Fruit fly (Drosophila melanogaster) whole organism, prepupa: Measurements from ENCODE around the gene CG8135.
A peak's percentile ranks its signal among the peaks of the same experiment; 100 is the strongest.

Experiments
- Blimp-1 ChIP-seq: fragments of 200-800 bp; sonication (Bioruptor generic); optimal IDR thresholded peaks from 3 replicates; lab custom pipeline; 2017; ENCODE audit warnings: missing biosample characterization, missing genetic modification characterization, mild to moderate bottlenecking, moderate library complexity, missing genetic modification reagents
- CG10631 ChIP-seq: fragments of 200-800 bp; sonication (Bioruptor generic); optimal IDR thresholded peaks from 2 replicates; lab custom pipeline; 2016; ENCODE audit warnings: missing biosample characterization, missing genetic modification characterization
- CG10669 ChIP-seq: fragments of 200-800 bp; sonication (Bioruptor generic); optimal IDR thresholded peaks from 3 replicates; lab custom pipeline; 2018; ENCODE audit warnings: missing biosample characterization, mild to moderate bottlenecking, missing genetic modification characterization, moderate library complexity
- CG11294 ChIP-seq: fragments of 200-800 bp; sonication (Bioruptor generic); IDR thresholded peaks from 2 replicates; pipeline ENCODE4 v1.3.6; 2022; ENCODE audit warnings: missing biosample characterization, missing genetic modification characterization
- CG11762 ChIP-seq: fragments of 200-800 bp; sonication (Bioruptor generic); optimal IDR thresholded peaks from 3 replicates; lab custom pipeline; 2016; ENCODE audit warnings: missing biosample characterization, missing genetic modification characterization; ENCODE audit not compliant: insufficient read depth
- CG11902 ChIP-seq: fragments of 200-800 bp; sonication (Bioruptor generic); optimal IDR thresholded peaks from 3 replicates; lab custom pipeline; 2016; ENCODE audit warnings: missing biosample characterization, missing genetic modification characterization
- CG15336 ChIP-seq: fragments of 200-800 bp; sonication (Bioruptor generic); IDR thresholded peaks from 2 replicates; pipeline ENCODE4 v1.3.6; 2022; ENCODE audit warnings: missing biosample characterization, missing genetic modification characterization
- CG1621 ChIP-seq: fragments of 200-800 bp; sonication (Bioruptor generic); optimal IDR thresholded peaks from 3 replicates; lab custom pipeline; 2018; ENCODE audit warnings: missing biosample characterization, mild to moderate bottlenecking, missing genetic modification characterization
- CG3032 ChIP-seq: fragments of 200-800 bp; optimal IDR thresholded peaks from 2 replicates; lab custom pipeline; 2019; ENCODE audit warnings: missing biosample characterization, mild to moderate bottlenecking, missing genetic modification characterization, moderate library complexity
- CG31627 ChIP-seq: fragments of 200-800 bp; sonication (Bioruptor generic); optimal IDR thresholded peaks from 3 replicates; lab custom pipeline; 2016; ENCODE audit warnings: missing biosample characterization, missing genetic modification characterization
- CG3919 ChIP-seq: fragments of 200-800 bp; sonication (Bioruptor generic); optimal IDR thresholded peaks from 3 replicates; lab custom pipeline; 2016; ENCODE audit warnings: missing biosample characterization, missing genetic modification characterization
- CG4318 ChIP-seq: fragments of 200-800 bp; sonication (Bioruptor generic); optimal IDR thresholded peaks from 3 replicates; lab custom pipeline; 2017; ENCODE audit warnings: missing biosample characterization, mild to moderate bottlenecking, missing genetic modification characterization
- CG6163 ChIP-seq: fragments of 200-800 bp; sonication (Bioruptor generic); IDR thresholded peaks from 3 replicates; pipeline ENCODE4 v1.3.6; 2022; ENCODE audit warnings: missing biosample characterization, missing genetic modification characterization
- CG6276 ChIP-seq: fragments of 200-800 bp; sonication (Bioruptor generic); optimal IDR thresholded peaks from 2 replicates; lab custom pipeline; 2017; ENCODE audit warnings: missing biosample characterization, mild to moderate bottlenecking, missing genetic modification characterization
- CG6792 ChIP-seq: fragments of 200-800 bp; sonication (Bioruptor generic); optimal IDR thresholded peaks from 3 replicates; lab custom pipeline; 2016; ENCODE audit warnings: missing biosample characterization, missing genetic modification characterization
- CG6808 ChIP-seq: fragments of 200-800 bp; sonication (Bioruptor generic); optimal IDR thresholded peaks from 3 replicates; lab custom pipeline; 2017; ENCODE audit warnings: missing biosample characterization, missing genetic modification characterization, mild to moderate bottlenecking, moderate library complexity, missing genetic modification reagents
- CG6854 ChIP-seq: fragments of 200-800 bp; sonication (Bioruptor generic); optimal IDR thresholded peaks from 2 replicates; lab custom pipeline; 2017; ENCODE audit warnings: missing biosample characterization, mild to moderate bottlenecking, missing genetic modification characterization
- CG7368 ChIP-seq: fragments of 200-800 bp; sonication (Bioruptor generic); optimal IDR thresholded peaks from 3 replicates; lab custom pipeline; 2016; ENCODE audit warnings: missing biosample characterization, missing genetic modification characterization
- CG8119 ChIP-seq: fragments of 200-800 bp; sonication (Bioruptor generic); IDR thresholded peaks from 3 replicates; pipeline ENCODE4 v1.3.6; 2022; ENCODE audit warnings: missing biosample characterization, missing genetic modification characterization
- CG8632 ChIP-seq: fragments of 200-800 bp; sonication (Bioruptor generic); optimal IDR thresholded peaks from 3 replicates; lab custom pipeline; 2016; ENCODE audit warnings: missing biosample characterization, missing genetic modification characterization
- Eip75B ChIP-seq: fragments of 200-800 bp; sonication (Bioruptor generic); optimal IDR thresholded peaks from 3 replicates; lab custom pipeline; 2016; ENCODE audit warnings: missing biosample characterization, missing genetic modification characterization
- Eip78C ChIP-seq: fragments of 200-800 bp; sonication (Bioruptor generic); peaks from one replicate; lab custom pipeline; 2016; ENCODE audit warnings: missing biosample characterization, missing genetic modification characterization
- Eip93F ChIP-seq: fragments of 200-800 bp; sonication (Bioruptor generic); optimal IDR thresholded peaks from 2 replicates; lab custom pipeline; 2016; ENCODE audit warnings: missing biosample characterization, mild to moderate bottlenecking, missing genetic modification characterization
- Ets21C ChIP-seq: fragments of 200-800 bp; sonication (Bioruptor generic); optimal IDR thresholded peaks from 3 replicates; lab custom pipeline; 2016; ENCODE audit warnings: missing biosample characterization, missing genetic modification characterization
- Ets96B ChIP-seq: fragments of 200-800 bp; optimal IDR thresholded peaks from 2 replicates; lab custom pipeline; 2019; ENCODE audit warnings: missing biosample characterization, mild to moderate bottlenecking, missing genetic modification characterization, moderate library complexity
- Gug ChIP-seq: fragments of 200-800 bp; sonication (Bioruptor generic); IDR thresholded peaks from 2 replicates; pipeline ENCODE4 v1.3.6; 2022; ENCODE audit warnings: missing biosample characterization, missing genetic modification characterization
- Hr39 ChIP-seq: fragments of 200-800 bp; sonication (Bioruptor generic); optimal IDR thresholded peaks from 2 replicates; lab custom pipeline; 2016; ENCODE audit warnings: missing biosample characterization, missing genetic modification characterization
- Hr4 ChIP-seq: fragments of 200-800 bp; sonication (Bioruptor generic); optimal IDR thresholded peaks from 3 replicates; lab custom pipeline; 2016; ENCODE audit warnings: missing biosample characterization, missing genetic modification characterization
- Lpt ChIP-seq: fragments of 200-800 bp; sonication (Bioruptor generic); optimal IDR thresholded peaks from 3 replicates; lab custom pipeline; 2016; ENCODE audit warnings: missing biosample characterization, missing genetic modification characterization
- Met ChIP-seq: fragments of 200-800 bp; sonication (Bioruptor generic); optimal IDR thresholded peaks from 3 replicates; lab custom pipeline; 2016; ENCODE audit warnings: missing biosample characterization, missing genetic modification characterization
- Sox102F ChIP-seq: fragments of 200-800 bp; sonication (Bioruptor generic); optimal IDR thresholded peaks from 2 replicates; lab custom pipeline; 2016; ENCODE audit warnings: missing biosample characterization, mild to moderate bottlenecking, missing genetic modification characterization
- achi ChIP-seq: fragments of 200-800 bp; sonication (Bioruptor generic); optimal IDR thresholded peaks from 3 replicates; lab custom pipeline; 2016; ENCODE audit warnings: missing biosample characterization, missing genetic modification characterization
- acj6 ChIP-seq: fragments of 200-800 bp; sonication (Bioruptor generic); optimal IDR thresholded peaks from 3 replicates; lab custom pipeline; 2016; ENCODE audit warnings: missing biosample characterization, missing genetic modification characterization
- dac ChIP-seq: fragments of 200-800 bp; sonication (Bioruptor generic); optimal IDR thresholded peaks from 2 replicates; lab custom pipeline; 2017; ENCODE audit warnings: missing biosample characterization, mild to moderate bottlenecking, missing genetic modification characterization
- dsx ChIP-seq: fragments of 200-800 bp; optimal IDR thresholded peaks from 3 replicates; lab custom pipeline; 2019; ENCODE audit warnings: missing biosample characterization, mild to moderate bottlenecking, missing genetic modification characterization, moderate library complexity; ENCODE audit not compliant: poor library complexity, severe bottlenecking
- eg ChIP-seq: fragments of 200-800 bp; sonication (Bioruptor generic); IDR thresholded peaks from 3 replicates; pipeline ENCODE4 v1.3.6; 2022; ENCODE audit warnings: missing biosample characterization, missing genetic modification characterization
- esn ChIP-seq: fragments of 200-800 bp; sonication (Bioruptor generic); optimal IDR thresholded peaks from 2 replicates; lab custom pipeline; 2016; ENCODE audit warnings: missing biosample characterization, mild to moderate bottlenecking, missing genetic modification characterization, moderate library complexity
- fd85E ChIP-seq: fragments of 200-800 bp; sonication (Bioruptor generic); optimal IDR thresholded peaks from 3 replicates; lab custom pipeline; 2016; ENCODE audit warnings: missing biosample characterization, missing genetic modification characterization
- fkh ChIP-seq: fragments of 200-800 bp; sonication (Bioruptor generic); optimal IDR thresholded peaks from 3 replicates; lab custom pipeline; 2017; ENCODE audit warnings: missing biosample characterization, mild to moderate bottlenecking, missing genetic modification characterization, moderate library complexity
- lz ChIP-seq: fragments of 200-800 bp; sonication (Bioruptor generic); optimal IDR thresholded peaks from 3 replicates; lab custom pipeline; 2016; ENCODE audit warnings: missing biosample characterization, missing genetic modification characterization
- pdm3 ChIP-seq: fragments of 200-800 bp; sonication (Bioruptor generic); optimal IDR thresholded peaks from 3 replicates; lab custom pipeline; 2016; ENCODE audit warnings: missing biosample characterization, missing genetic modification characterization
- salr ChIP-seq, 2 experiments: fragments of 200-800 bp; sonication (Bioruptor generic); optimal IDR thresholded peaks; 3 replicates each; lab custom pipeline; 2016 to 2018; ENCODE audit warnings: missing biosample characterization in 2 of 2, missing genetic modification characterization in 2 of 2, mild to moderate bottlenecking in 1 of 2
- spab ChIP-seq: fragments of 200-800 bp; sonication (Bioruptor generic); optimal IDR thresholded peaks from 2 replicates; lab custom pipeline; 2017; ENCODE audit warnings: missing biosample characterization, mild to moderate bottlenecking, missing genetic modification characterization, missing genetic modification reagents
- ss ChIP-seq, 2 experiments: fragments of 200-800 bp; sonication (Bioruptor generic); optimal IDR thresholded peaks; 2 replicates in 1 of 2; 3 replicates in 1 of 2; lab custom pipeline; 2017 to 2018; ENCODE audit warnings: mild to moderate bottlenecking in 2 of 2, missing biosample characterization in 2 of 2, missing genetic modification characterization in 2 of 2, moderate library complexity in 1 of 2
- svp ChIP-seq: fragments of 200-800 bp; sonication (Bioruptor generic); peaks from one replicate; lab custom pipeline; 2016; ENCODE audit warnings: missing biosample characterization, missing genetic modification characterization
- topi ChIP-seq: fragments of 200-800 bp; sonication (Bioruptor generic); optimal IDR thresholded peaks from 3 replicates; lab custom pipeline; 2016; ENCODE audit warnings: missing biosample characterization, missing genetic modification characterization
- vri ChIP-seq: fragments of 200-800 bp; sonication (Bioruptor generic); optimal IDR thresholded peaks from 3 replicates; lab custom pipeline; 2016; ENCODE audit warnings: missing biosample characterization, mild to moderate bottlenecking, missing genetic modification characterization

Gene CG8135

dm6 chr3R:9428988-9429387 lies 24.8 kb downstream of the CG8135 start (continued):
- TF ChIP-seq CG3919 (GFP tag; lab: Kevin White, UChicago), result peak; percentile 9
- TF ChIP-seq fd85E (GFP tag; lab: Kevin White, UChicago), result no peak

dm6 chr3R:9430344-9431253 lies 26.4 kb downstream of the CG8135 start:
- no peak for TF ChIP-seq CG11902 (GFP tag; lab: Kevin White, UChicago)
- peak; percentile 33 for TF ChIP-seq achi (GFP tag; lab: Kevin White, UChicago)
- TF ChIP-seq CG11294 (GFP tag; lab: Robert Waterston, UW), result no peak
- peak; percentile 26 for TF ChIP-seq CG6276 (GFP tag; lab: Kevin White, UChicago)
- TF ChIP-seq Lpt (GFP tag; lab: Kevin White, UChicago), result peak; percentile 17
- no peak for TF ChIP-seq CG7368 (GFP tag; lab: Kevin White, UChicago)
- no peak for TF ChIP-seq Eip75B (GFP tag; lab: Kevin White, UChicago)
- TF ChIP-seq acj6, result no peak
- no peak for TF ChIP-seq dac (GFP tag; lab: Kevin White, UChicago)
- no peak for TF ChIP-seq svp (GFP tag; lab: Kevin White, UChicago)
- TF ChIP-seq lz (GFP tag; lab: Kevin White, UChicago), result no peak
- TF ChIP-seq CG6163 (GFP tag; lab: Robert Waterston, UW), result 0 out of 3 replicates have a peak, but pooled peaks have one; percentile 10
- peak; percentile 7 for TF ChIP-seq Ets96B (tag; lab: Kevin White, UChicago)
- peak; percentile 10 for TF ChIP-seq fkh
- TF ChIP-seq esn (GFP tag; lab: Kevin White, UChicago), result no peak
- no peak for TF ChIP-seq CG6808 (GFP tag; lab: Kevin White, UChicago)
- TF ChIP-seq Eip93F (GFP tag; lab: Kevin White, UChicago), result no peak
- peak; percentile 37 for TF ChIP-seq Eip78C (GFP tag; lab: Kevin White, UChicago)
- TF ChIP-seq fd85E (GFP tag; lab: Kevin White, UChicago), result no peak
- TF ChIP-seq CG3032 (tag; lab: Kevin White, UChicago), result no peak
- no peak for TF ChIP-seq Ets21C
- TF ChIP-seq CG11762, result no peak
- no peak for TF ChIP-seq Met (GFP tag; lab: Kevin White, UChicago)
- no peak for TF ChIP-seq CG31627 (GFP tag; lab: Kevin White, UChicago)
- no peak for TF ChIP-seq CG8632 (GFP tag; lab: Kevin White, UChicago)
- TF ChIP-seq CG6792 (GFP tag; lab: Kevin White, UChicago), result no peak
- peak; percentile 2 for TF ChIP-seq pdm3 (GFP tag; lab: Kevin White, UChicago)
- TF ChIP-seq CG3919 (GFP tag; lab: Kevin White, UChicago), result peak; percentile 24
- no peak for TF ChIP-seq ss (GFP tag; optimal IDR thresholded peaks at IDR 0.05; lab: Kevin White, UChicago)
- TF ChIP-seq topi (GFP tag; lab: Kevin White, UChicago), result no peak
- no peak for TF ChIP-seq salr (GFP tag; optimal IDR thresholded peaks at IDR 0.05; lab: Kevin White, UChicago)
- TF ChIP-seq spab (GFP tag; lab: Kevin White, UChicago), result no peak
- no peak for TF ChIP-seq CG10669 (GFP tag; lab: Kevin White, UChicago)
- TF ChIP-seq vri (GFP tag; lab: Kevin White, UChicago), result no peak
- TF ChIP-seq CG10631 (GFP tag; lab: Kevin White, UChicago), result peak; percentile 7
- no peak for TF ChIP-seq Hr39 (GFP tag; lab: Kevin White, UChicago)
- no peak for TF ChIP-seq Sox102F
- TF ChIP-seq Gug (GFP tag; lab: Robert Waterston, UW), result peak; percentile 26; the same call in 1 of the 2 replicates
- TF ChIP-seq Blimp-1 (GFP tag; lab: Kevin White, UChicago), result no peak
- TF ChIP-seq eg (GFP tag; lab: Robert Waterston, UW), result 0 out of 3 replicates have a peak, but pooled peaks have one; percentile 50
- no peak for TF ChIP-seq CG6854 (GFP tag; lab: Kevin White, UChicago)
- TF ChIP-seq dsx (GFP tag; lab: Kevin White, UChicago), result no peak
- TF ChIP-seq CG8119 (GFP tag; lab: Robert Waterston, UW), result peak; percentile 45; the same call in 1 of the 3 replicates
- no peak for TF ChIP-seq CG4318
- peak; percentile 56 for TF ChIP-seq CG15336 (GFP tag; lab: Robert Waterston, UW)
- no peak for TF ChIP-seq CG1621 (tag; lab: Kevin White, UChicago)
- TF ChIP-seq Hr4 (GFP tag; lab: Kevin White, UChicago), result peak; percentile 50
